Fruit fly (Drosophila melanogaster) whole organism, adult: ENCODE data around the gene dysc.

Source experiments
- CG11617 ChIP-seq: fragments of 200-800 bp; sonication (Bioruptor generic); optimal IDR thresholded peaks from 2 replicates; lab custom pipeline; 2017; ENCODE audit warnings: mild to moderate bottlenecking, missing biosample characterization, missing genetic modification reagents, missing genetic modification characterization
- CG12768 ChIP-seq: fragments of 200-800 bp; sonication (Bioruptor generic); optimal IDR thresholded peaks from 2 replicates; lab custom pipeline; 2017; ENCODE audit warnings: missing biosample characterization, missing genetic modification characterization, mild to moderate bottlenecking, moderate library complexity, missing genetic modification reagents
- CG14711 ChIP-seq: fragments of 200-800 bp; sonication (Bioruptor generic); optimal IDR thresholded peaks from 2 replicates; lab custom pipeline; 2018; ENCODE audit warnings: missing biosample characterization, mild to moderate bottlenecking, missing genetic modification characterization, moderate library complexity
- CG7045 ChIP-seq: fragments of 200-800 bp; sonication (Bioruptor generic); optimal IDR thresholded peaks from 2 replicates; lab custom pipeline; 2017; ENCODE audit warnings: missing biosample characterization, mild to moderate bottlenecking, missing genetic modification characterization
- CG7101 ChIP-seq: fragments of 200-800 bp; sonication (Bioruptor generic); optimal IDR thresholded peaks from 2 replicates; lab custom pipeline; 2018; ENCODE audit warnings: missing biosample characterization, mild to moderate bottlenecking, missing genetic modification characterization, moderate library complexity
- Clk ChIP-seq: fragments of 200-800 bp; sonication (Bioruptor generic); optimal IDR thresholded peaks from 2 replicates; lab custom pipeline; 2017; ENCODE audit warnings: missing biosample characterization, missing genetic modification characterization
- bab1 ChIP-seq: fragments of 200-800 bp; sonication (Bioruptor generic); optimal IDR thresholded peaks from 3 replicates; lab custom pipeline; 2019; ENCODE audit warnings: missing biosample characterization, mild to moderate bottlenecking, missing genetic modification characterization, moderate library complexity
- kay ChIP-seq: fragments of 200-800 bp; sonication (Bioruptor generic); peaks from one replicate; lab custom pipeline; 2016; ENCODE audit warnings: missing biosample characterization, missing genetic modification characterization, borderline replicate concordance

DNA sequence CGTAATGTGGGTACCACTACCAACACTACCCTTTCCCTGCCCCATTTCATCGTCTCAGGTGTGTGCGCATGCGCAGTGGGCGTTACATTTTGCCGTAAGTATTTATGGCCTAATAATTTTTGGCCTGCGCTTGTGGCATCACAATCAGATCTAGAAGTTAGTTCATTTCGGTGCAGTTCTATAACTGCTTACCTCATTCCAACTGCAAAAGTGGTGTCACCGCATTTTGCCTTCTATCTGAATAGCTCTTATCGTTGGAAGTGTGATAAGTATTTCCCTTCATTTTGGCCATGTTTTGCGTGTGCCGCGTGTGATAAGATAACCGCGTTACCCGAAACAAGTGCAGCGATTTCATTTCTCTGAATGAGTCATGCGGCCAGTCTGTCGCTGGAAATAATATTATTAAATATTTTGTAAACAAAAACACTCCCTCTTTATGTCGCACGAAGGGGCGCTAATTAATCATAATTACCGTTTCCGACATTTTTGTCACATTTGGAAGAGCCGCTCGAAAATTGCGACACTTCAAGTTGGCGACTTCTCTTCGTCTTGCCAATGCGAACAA, 49.5 kb upstream of the dysc start:
- no peak for TF ChIP-seq CG7045 (GFP tag; lab: Kevin White, UChicago)
- TF ChIP-seq Clk (GFP tag; lab: Kevin White, UChicago) = no peak
- no peak for TF ChIP-seq CG12768 (GFP tag; lab: Kevin White, UChicago)
- TF ChIP-seq CG7101 = no peak
- TF ChIP-seq bab1 (GFP tag; lab: Kevin White, UChicago) = no peak
- peak; percentile 94 for TF ChIP-seq kay (GFP tag; lab: Kevin White, UChicago)
- no peak for TF ChIP-seq CG14711
- no peak for TF ChIP-seq CG11617 (GFP tag; lab: Kevin White, UChicago)
